Worm (Caenorhabditis elegans) whole organism, midembryonic: Measurements from ENCODE around the gene srh-125.

Source experiments
- T22C8.4 ChIP-seq: fragments of 200-800 bp; sonication (Bioruptor generic); IDR thresholded peaks from 2 replicates; pipeline ENCODE4 v1.3.6; 2022; ENCODE audit warnings: missing genetic modification characterization, missing compliant biosample characterization
- cog-1 ChIP-seq: sonication (generic microtip); optimal IDR thresholded peaks from 2 replicates; lab custom pipeline; 2016; ENCODE audit warnings: missing genetic modification characterization, missing compliant biosample characterization
- flt-1 ChIP-seq: fragments of 200-800 bp; sonication (Bioruptor generic); IDR thresholded peaks from 2 replicates; pipeline ENCODE4 v1.3.6; 2022; ENCODE audit warnings: missing genetic modification characterization, missing compliant biosample characterization
- klf-2 ChIP-seq: fragments of 200-800 bp; sonication (Bioruptor generic); conservative IDR thresholded peaks from 2 replicates; pipeline ENCODE4 v1.3.6; 2022; ENCODE audit warnings: missing genetic modification reagents, missing genetic modification characterization, missing compliant biosample characterization
- med-1 ChIP-seq: sonication (generic microtip); optimal IDR thresholded peaks from 2 replicates; lab custom pipeline; 2017; ENCODE audit warnings: missing genetic modification characterization, mild to moderate bottlenecking, missing compliant biosample characterization, antibody characterized with exemption, missing genetic modification reagents; ENCODE audit not compliant: insufficient read depth
- ref-1 ChIP-seq: fragments of 200-800 bp; sonication (Bioruptor generic); conservative IDR thresholded peaks from 2 replicates; pipeline ENCODE4 v1.3.6; 2022; ENCODE audit warnings: missing genetic modification reagents, missing genetic modification characterization, missing compliant biosample characterization
- tab-1 ChIP-seq: fragments of 200-800 bp; sonication (Bioruptor generic); IDR thresholded peaks from 2 replicates; pipeline ENCODE4 v1.3.6; 2022; ENCODE audit warnings: missing genetic modification characterization, missing compliant biosample characterization
- ztf-23 ChIP-seq: fragments of 200-800 bp; sonication (Bioruptor generic); IDR thresholded peaks from 2 replicates; pipeline ENCODE4 v1.3.6; 2022; ENCODE audit warnings: missing genetic modification reagents, missing genetic modification characterization, missing compliant biosample characterization
- ztf-29 ChIP-seq: fragments of 200-800 bp; sonication (Bioruptor generic); IDR thresholded peaks from 2 replicates; pipeline ENCODE4 v1.3.6; 2022; ENCODE audit warnings: missing genetic modification reagents, missing genetic modification characterization, missing compliant biosample characterization

The srh-125 gene

DNA sequence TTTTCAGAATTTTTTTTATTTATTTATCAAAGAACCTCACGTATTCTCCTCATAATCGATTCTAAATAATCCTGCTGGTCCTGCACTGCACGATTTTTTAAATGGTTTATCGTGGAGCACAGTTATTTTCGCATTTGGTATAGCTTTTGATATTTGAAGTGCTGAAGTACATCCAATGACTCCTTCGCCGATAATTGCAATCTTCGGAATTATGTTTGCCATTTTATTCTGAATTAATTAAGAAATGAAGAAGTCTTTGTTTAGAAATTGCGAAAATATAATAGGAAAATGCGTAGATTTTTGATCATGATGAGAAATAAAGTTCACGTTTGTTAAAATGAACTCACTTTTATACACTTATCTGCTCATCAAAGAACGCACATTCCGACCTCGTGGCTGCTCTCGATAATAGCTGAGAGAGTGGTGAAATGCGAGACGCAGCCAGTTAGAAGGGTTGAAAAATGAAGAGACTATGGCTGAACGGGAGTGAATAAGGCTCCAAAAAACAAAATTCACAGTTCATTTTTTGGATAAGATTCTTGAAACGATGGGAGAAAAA is 41.8 kb downstream of the srh-125 start:
- TF ChIP-seq ztf-23 (GFP tag; lab: Robert Waterston, UW), result no peak
- no peak for TF ChIP-seq cog-1 (tag; lab: Kevin White, UChicago)
- TF ChIP-seq ztf-29 (GFP tag; lab: Robert Waterston, UW), result no peak
- no peak for TF ChIP-seq klf-2
- no peak for TF ChIP-seq T22C8.4 (GFP tag; lab: Robert Waterston, UW)
- TF ChIP-seq ref-1 (GFP tag; lab: Robert Waterston, UW), result no peak
- TF ChIP-seq tab-1 (GFP tag; lab: Robert Waterston, UW), result no peak
- TF ChIP-seq flt-1 (GFP tag; lab: Robert Waterston, UW), result no peak
- no peak for TF ChIP-seq med-1 (GFP tag; lab: Kevin White, UChicago)

DNA sequence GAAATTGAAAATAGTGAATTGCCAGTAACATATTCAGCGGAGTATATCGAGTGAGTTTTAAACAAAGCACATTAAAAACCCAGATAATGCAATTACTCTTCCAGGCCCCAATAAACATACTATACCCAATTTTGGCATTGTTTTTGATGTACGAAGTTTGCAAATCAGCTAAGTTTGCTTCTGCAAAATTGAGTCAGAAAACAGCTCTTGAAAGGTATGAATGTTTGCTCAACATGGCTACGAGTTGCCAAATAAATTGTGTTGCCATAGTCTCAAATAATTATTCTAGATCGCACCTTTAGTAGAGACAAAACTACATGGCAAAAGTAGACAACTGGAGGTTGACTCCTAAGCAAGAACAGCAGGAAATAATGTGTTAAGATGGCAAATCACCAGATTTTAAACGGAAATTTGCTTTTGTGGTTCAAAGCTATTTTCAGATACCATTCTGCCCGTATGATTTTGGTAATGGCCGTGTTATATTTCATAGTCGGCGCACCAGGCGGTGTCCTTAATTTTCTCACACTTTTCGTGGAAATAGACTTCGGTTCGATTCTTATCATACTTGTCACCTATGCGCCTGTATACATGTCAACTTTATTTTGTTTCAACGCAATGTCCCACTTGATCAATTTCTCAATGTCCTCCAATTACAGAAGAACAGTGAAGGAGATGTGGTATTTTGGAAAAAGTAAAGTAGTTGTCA is 44.1 kb downstream of the srh-125 start:
- TF ChIP-seq ref-1 (GFP tag; lab: Robert Waterston, UW) (no peak), tab-1 (GFP tag; lab: Robert Waterston, UW) (no peak), klf-2 (no peak), med-1 (GFP tag; lab: Kevin White, UChicago) (no peak)

DNA sequence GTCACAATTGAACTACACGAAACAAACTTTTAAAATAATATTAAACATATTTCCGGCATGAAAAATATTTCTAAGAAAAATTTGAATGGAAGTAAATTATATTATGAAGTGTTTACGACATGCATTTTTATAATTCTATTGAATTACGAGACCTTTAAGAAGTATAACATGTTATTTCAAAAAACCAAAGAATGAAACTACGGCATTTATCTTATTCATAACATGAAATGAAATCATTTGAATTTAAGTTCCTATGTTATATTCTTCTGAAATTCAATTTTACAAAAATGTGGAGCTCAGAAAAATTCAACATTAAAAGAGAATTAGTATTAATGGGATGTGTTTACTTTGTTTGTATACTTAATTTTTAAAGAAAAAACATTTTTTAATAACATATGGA is 45.6 kb downstream of the srh-125 start, which contains the start of gene srw-71:
srw-71 (minus strand) TSS at position 101 of the 400 bp plus-strand sequence.
- no peak for TF ChIP-seq ztf-29 (GFP tag; lab: Robert Waterston, UW)
- no peak for TF ChIP-seq ztf-23 (GFP tag; lab: Robert Waterston, UW)
- TF ChIP-seq klf-2, result no peak
- no peak for TF ChIP-seq cog-1 (tag; lab: Kevin White, UChicago)
- no peak for TF ChIP-seq med-1 (GFP tag; lab: Kevin White, UChicago)
- no peak for TF ChIP-seq tab-1 (GFP tag; lab: Robert Waterston, UW)
- no peak for TF ChIP-seq ref-1 (GFP tag; lab: Robert Waterston, UW)
- no peak for TF ChIP-seq flt-1 (GFP tag; lab: Robert Waterston, UW)
- TF ChIP-seq T22C8.4 (GFP tag; lab: Robert Waterston, UW), result no peak

DNA sequence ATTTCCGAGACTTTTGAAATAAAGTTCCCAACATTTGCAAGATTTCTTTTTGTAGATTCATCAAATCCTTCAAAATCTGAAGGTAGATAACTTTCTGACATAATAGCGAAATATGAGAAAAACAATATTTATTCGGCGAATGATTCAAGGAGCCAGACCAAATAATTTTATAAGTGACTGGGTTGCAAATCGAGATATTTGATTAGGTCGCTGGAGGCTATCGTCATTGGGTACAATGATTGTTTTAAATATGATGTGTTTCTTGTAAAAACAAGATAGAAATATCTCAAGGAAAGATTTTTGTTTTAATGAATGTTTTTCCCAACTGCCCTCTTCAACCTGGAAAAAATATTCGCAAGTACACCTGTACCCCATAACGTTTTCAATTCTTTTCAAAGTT is 47.8 kb downstream of the srh-125 start, which contains the start of gene srw-69:
srw-69 (minus strand) TSS at position 101 of the 400 bp plus-strand sequence.
- TF ChIP-seq tab-1 (GFP tag; lab: Robert Waterston, UW) (no peak), ref-1 (GFP tag; lab: Robert Waterston, UW) (no peak), flt-1 (GFP tag; lab: Robert Waterston, UW) (no peak), klf-2 (no peak)

DNA sequence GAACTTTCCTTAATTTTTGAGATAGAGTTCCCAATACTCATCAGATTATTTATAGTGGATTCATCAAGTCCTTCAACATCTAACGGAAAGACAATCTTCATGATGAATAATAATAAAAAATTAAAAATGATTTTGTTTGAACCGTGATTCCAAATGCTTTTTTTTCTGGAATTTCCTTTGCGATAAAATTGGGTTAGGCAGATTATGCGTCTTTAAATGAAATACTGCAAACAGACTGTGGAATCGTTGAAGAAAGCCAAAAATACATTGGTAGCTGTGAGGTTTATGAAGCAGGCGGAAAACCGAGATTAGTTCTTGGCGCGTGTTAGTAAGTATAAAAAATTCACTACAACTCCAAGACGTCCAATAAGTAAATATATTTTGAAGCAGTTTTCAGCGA is 50.1 kb downstream of the srh-125 start, which contains the start of gene srw-68:
srw-68 (minus strand) TSS at position 101 of the 400 bp plus-strand sequence.
- no peak for TF ChIP-seq T22C8.4 (GFP tag; lab: Robert Waterston, UW)
- no peak for TF ChIP-seq tab-1 (GFP tag; lab: Robert Waterston, UW)
- TF ChIP-seq cog-1 (tag; lab: Kevin White, UChicago), result no peak
- TF ChIP-seq klf-2, result no peak
- no peak for TF ChIP-seq ref-1 (GFP tag; lab: Robert Waterston, UW)
- TF ChIP-seq ztf-23 (GFP tag; lab: Robert Waterston, UW), result no peak
